Worm (Caenorhabditis elegans): ENCODE results near the gene srg-15.

Gene srg-15

ce11 chrII:8710317-8710716 is at the start of gene srg-15:
Gene srg-15, minus strand, starts transcription at chrII:8710417.
- TF ChIP-seq mdl-1 (tag; optimal IDR thresholded peaks at IDR 0.05) (no peak), Y5F2A.4 (GFP tag; optimal IDR thresholded peaks at IDR 0.05) (no peak), mdt-29 (GFP tag; IDR thresholded peaks at IDR 0.05) (no peak), spr-3 (GFP tag; optimal IDR thresholded peaks at IDR 0.05) (no peak), R02D3.7 (tag; optimal IDR thresholded peaks at IDR 0.05) (no peak), lin-39 (tag; optimal IDR thresholded peaks at IDR 0.05) (no peak), F10B5.3 (tag; optimal IDR thresholded peaks at IDR 0.05) (no peak), zfp-2 (tag; optimal IDR thresholded peaks at IDR 0.05) (no peak), ceh-32 (tag; optimal IDR thresholded peaks at IDR 0.05; ENCODE audit: poor library complexity) (no peak), arid-1 (GFP tag; conservative IDR thresholded peaks at IDR 0.05) (no peak), ZK546.5 (tag; optimal IDR thresholded peaks at IDR 0.05) (no peak), mxl-2 (GFP tag; conservative IDR thresholded peaks at IDR 0.05) (no peak), lsy-2 (tag; optimal IDR thresholded peaks at IDR 0.05) (no peak), zfp-3 (GFP tag; conservative IDR thresholded peaks at IDR 0.05) (no peak), daf-16 (GFP tag; optimal IDR thresholded peaks at IDR 0.05) (no peak), daf-16 (tag; optimal IDR thresholded peaks at IDR 0.05) (no peak)

ce11 chrII:8759493-8759892 is 49.3 kb upstream of the srg-15 start, which contains the start of gene fut-1:
Gene fut-1, minus strand, starts transcription at chrII:8759593.
- TF ChIP-seq tra-1 (GFP tag; IDR thresholded peaks at IDR 0.05) (no peak), D1046.2 (GFP tag; IDR thresholded peaks at IDR 0.05) (no peak), ZK546.5 (tag; optimal IDR thresholded peaks at IDR 0.05) (no peak), aha-1 (tag) (no peak), aly-2 (tag; optimal IDR thresholded peaks at IDR 0.05) (no peak), jun-1 (tag; optimal IDR thresholded peaks at IDR 0.05) (no peak), zip-11 (GFP tag; IDR thresholded peaks at IDR 0.05) (no peak), hif-1 (tag; optimal IDR thresholded peaks at IDR 0.05) (no peak), nhr-11 (tag; optimal IDR thresholded peaks at IDR 0.05) (no peak), lim-7 (GFP tag; IDR thresholded peaks at IDR 0.05) (no peak)

ce11 chrII:8755270-8755669 is 45.1 kb upstream of the srg-15 start, which contains the start of gene K08F8.7:
Gene K08F8.7, minus strand, starts transcription at chrII:8755370.
- TF ChIP-seq dmd-9 (GFP tag; IDR thresholded peaks at IDR 0.05) (no peak), lir-3 (tag; optimal IDR thresholded peaks at IDR 0.05) (no peak), Y75B8A.6 (GFP tag; IDR thresholded peaks at IDR 0.05) (no peak), Y48G9A.11 (GFP tag; IDR thresholded peaks at IDR 0.05) (no peak), pha-4 (GFP tag; IDR thresholded peaks at IDR 0.05) (no peak), pha-4 (tag; optimal IDR thresholded peaks at IDR 0.05) (no peak), nhr-42 (GFP tag; IDR thresholded peaks at IDR 0.05) (no peak), nhr-41 (GFP tag; IDR thresholded peaks at IDR 0.05) (no peak), mes-2 (tag; optimal IDR thresholded peaks at IDR 0.05; ENCODE audit: poor library complexity, severe bottlenecking) (no peak), F37D6.2 (tag; optimal IDR thresholded peaks at IDR 0.05) (no peak), rbr-2 (tag; optimal IDR thresholded peaks at IDR 0.05) (no peak), nhr-28 (tag; optimal IDR thresholded peaks at IDR 0.05) (no peak), nhr-11 (tag; optimal IDR thresholded peaks at IDR 0.05) (no peak), F44E2.7 (GFP tag; IDR thresholded peaks at IDR 0.05) (no peak), ceh-28 (tag; optimal IDR thresholded peaks at IDR 0.05) (no peak), ces-1 (GFP tag; optimal IDR thresholded peaks at IDR 0.05) (no peak), attf-4 (tag; optimal IDR thresholded peaks at IDR 0.05) (no peak)

Measured in whole organism, L4 larva.